Fruit fly (Drosophila melanogaster): ENCODE results near the gene CG34135.

DNA sequence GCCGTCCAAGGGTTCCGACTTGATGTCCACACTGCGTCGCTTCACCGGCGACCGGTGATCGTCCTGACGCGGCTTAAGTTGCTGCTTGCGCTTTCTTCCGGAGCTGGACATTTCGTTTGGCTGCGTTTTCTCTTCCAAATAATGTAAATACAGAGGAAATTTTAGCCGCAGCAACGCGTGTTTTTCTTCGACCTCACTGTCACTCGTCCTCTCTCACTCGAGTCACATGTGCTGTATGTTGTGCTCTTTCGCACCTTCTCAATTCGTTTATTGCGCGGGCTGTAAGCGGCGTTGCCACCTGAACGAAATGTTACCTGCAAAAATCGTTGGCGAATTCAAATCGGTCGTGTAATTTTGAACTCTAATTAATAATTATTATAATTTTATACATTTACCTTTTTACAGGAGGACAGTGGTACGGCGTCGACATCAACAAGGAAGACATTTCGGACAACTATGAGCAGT lies 37.4 kb upstream of the CG34135 start, which contains the start of gene CG9839:
- no peak for TF ChIP-seq ovo (GFP tag; optimal IDR thresholded peaks at IDR 0.05)
- TF ChIP-seq Crg-1 (GFP tag; optimal IDR thresholded peaks at IDR 0.05) = no peak
- no peak for TF ChIP-seq kay (GFP tag; ENCODE audit: borderline replicate concordance)
- TF ChIP-seq CG7045 (GFP tag; optimal IDR thresholded peaks at IDR 0.05) = no peak
- TF ChIP-seq Clk (GFP tag; optimal IDR thresholded peaks at IDR 0.05) = no peak
- no peak for TF ChIP-seq CG11617 (GFP tag; optimal IDR thresholded peaks at IDR 0.05)
- no peak for TF ChIP-seq CG12768 (GFP tag; optimal IDR thresholded peaks at IDR 0.05)
- no peak for TF ChIP-seq CG33017 (tag; optimal IDR thresholded peaks at IDR 0.05)
- no peak for TF ChIP-seq Hr96 (GFP tag; optimal IDR thresholded peaks at IDR 0.05)
- TF ChIP-seq toe (GFP tag; optimal IDR thresholded peaks at IDR 0.05) = no peak
- no peak for TF ChIP-seq CG1620 (GFP tag; optimal IDR thresholded peaks at IDR 0.05)
- TF ChIP-seq CG5204 (GFP tag; optimal IDR thresholded peaks at IDR 0.05) = no peak
- TF ChIP-seq Mnt (GFP tag; optimal IDR thresholded peaks at IDR 0.05) = peak; percentile 23
- TF ChIP-seq cic (GFP tag; optimal IDR thresholded peaks at IDR 0.05) = no peak

All from whole organism, adult.